Fruit fly (Drosophila melanogaster) whole organism, embryonic: ENCODE measurements around the gene Prx3.
A peak's percentile ranks its signal among the peaks of the same experiment; 100 is the strongest.

ENCODE experiments used
- Bdp1 ChIP-seq: fragments of 200-800 bp; sonication (Bioruptor generic); optimal IDR thresholded peaks from 3 replicates; lab custom pipeline; 2016; ENCODE audit warnings: missing biosample characterization, missing genetic modification characterization
- CG10267 ChIP-seq: fragments of 200-800 bp; sonication (Bioruptor generic); optimal IDR thresholded peaks from 2 replicates; lab custom pipeline; 2018; ENCODE audit warnings: missing biosample characterization, mild to moderate bottlenecking, missing genetic modification characterization, moderate library complexity
- CG10274 ChIP-seq: fragments of 200-800 bp; sonication (Bioruptor generic); optimal IDR thresholded peaks from 3 replicates; lab custom pipeline; 2017; ENCODE audit warnings: missing biosample characterization, mild to moderate bottlenecking, missing genetic modification characterization
- CG11398 ChIP-seq: fragments of 200-800 bp; sonication (Bioruptor generic); optimal IDR thresholded peaks from 2 replicates; lab custom pipeline; 2016; ENCODE audit warnings: missing biosample characterization, missing genetic modification characterization
- CG12769 ChIP-seq: fragments of 200-800 bp; sonication (Bioruptor generic); optimal IDR thresholded peaks from 2 replicates; lab custom pipeline; 2019; ENCODE audit warnings: missing biosample characterization, mild to moderate bottlenecking, missing genetic modification characterization, moderate library complexity
- CG14667 ChIP-seq: fragments of 200-800 bp; sonication (Bioruptor generic); IDR thresholded peaks from 2 replicates; pipeline ENCODE4 v1.3.6; 2022; ENCODE audit warnings: missing biosample characterization, missing genetic modification characterization
- CG15479 ChIP-seq: fragments of 200-800 bp; sonication (Bioruptor generic); optimal IDR thresholded peaks from 3 replicates; lab custom pipeline; 2019; ENCODE audit warnings: missing biosample characterization, mild to moderate bottlenecking, missing genetic modification characterization, moderate library complexity
- CG1603 ChIP-seq: fragments of 200-800 bp; sonication (Bioruptor generic); optimal IDR thresholded peaks from 2 replicates; lab custom pipeline; 2019; ENCODE audit warnings: missing biosample characterization, mild to moderate bottlenecking, missing genetic modification characterization, moderate library complexity
- CG17186 ChIP-seq: fragments of 200-800 bp; sonication (Bioruptor generic); optimal IDR thresholded peaks from 3 replicates; lab custom pipeline; 2017; ENCODE audit warnings: missing biosample characterization, missing genetic modification reagents, missing genetic modification characterization
- CG17328 ChIP-seq: fragments of 200-800 bp; sonication (Bioruptor generic); IDR thresholded peaks from 2 replicates; pipeline ENCODE4 v1.3.6; 2022; ENCODE audit warnings: missing biosample characterization, missing genetic modification characterization
- CG17612 ChIP-seq: fragments of 200-800 bp; sonication (Bioruptor generic); IDR thresholded peaks from 2 replicates; pipeline ENCODE4 v1.3.6; 2022; ENCODE audit warnings: missing biosample characterization, missing genetic modification characterization
- CG2889 ChIP-seq: fragments of 200-800 bp; sonication (Bioruptor generic); IDR thresholded peaks from 3 replicates; pipeline ENCODE4 v1.3.6; 2022; ENCODE audit warnings: missing biosample characterization, missing genetic modification characterization
- CG30403 ChIP-seq: fragments of 200-800 bp; sonication (Bioruptor generic); optimal IDR thresholded peaks from 3 replicates; lab custom pipeline; 2016; ENCODE audit warnings: missing biosample characterization, missing genetic modification characterization
- CG34224 ChIP-seq: fragments of 200-800 bp; sonication (Bioruptor generic); IDR thresholded peaks from 3 replicates; pipeline ENCODE4 v1.3.6; 2022; ENCODE audit warnings: missing biosample characterization, missing genetic modification characterization; ENCODE audit not compliant: partially characterized antibody
- CG4820 ChIP-seq: fragments of 200-800 bp; sonication (Bioruptor generic); optimal IDR thresholded peaks from 3 replicates; lab custom pipeline; 2016; ENCODE audit warnings: missing biosample characterization, missing genetic modification characterization
- CG5953 ChIP-seq: fragments of 200-800 bp; sonication (Bioruptor generic); IDR thresholded peaks from 2 replicates; pipeline ENCODE4 v1.3.6; 2022; ENCODE audit warnings: missing biosample characterization, missing genetic modification characterization
- CG7963 ChIP-seq: fragments of 200-800 bp; sonication (Bioruptor generic); IDR thresholded peaks from 3 replicates; pipeline ENCODE4 v1.3.6; 2022; ENCODE audit warnings: missing biosample characterization, missing genetic modification characterization; ENCODE audit not compliant: partially characterized antibody
- CG7987 ChIP-seq: fragments of 200-800 bp; sonication (Bioruptor generic); optimal IDR thresholded peaks from 2 replicates; lab custom pipeline; 2018; ENCODE audit warnings: missing biosample characterization, mild to moderate bottlenecking, missing genetic modification characterization, moderate library complexity
- CG8924 ChIP-seq: fragments of 200-800 bp; optimal IDR thresholded peaks from 3 replicates; lab custom pipeline; 2019; ENCODE audit warnings: missing biosample characterization, mild to moderate bottlenecking, missing genetic modification characterization, moderate library complexity
- CG8944 ChIP-seq: fragments of 200-800 bp; sonication (Bioruptor generic); optimal IDR thresholded peaks from 3 replicates; lab custom pipeline; 2016; ENCODE audit warnings: missing biosample characterization, missing genetic modification characterization
- CHES-1-like ChIP-seq: fragments of 200-800 bp; sonication (Bioruptor generic); optimal IDR thresholded peaks from 2 replicates; lab custom pipeline; 2016; ENCODE audit warnings: missing biosample characterization, missing genetic modification characterization
- CTCF ChIP-seq: fragments of 200-800 bp; sonication (Bioruptor generic); optimal IDR thresholded peaks from 2 replicates; lab custom pipeline; 2017; ENCODE audit warnings: missing biosample characterization, mild to moderate bottlenecking, missing genetic modification characterization, moderate library complexity
- CkIIα-i1 ChIP-seq: fragments of 200-800 bp; sonication (Bioruptor generic); IDR thresholded peaks from 2 replicates; pipeline ENCODE4 v1.3.6; 2022; ENCODE audit warnings: missing biosample characterization, missing genetic modification characterization
- CoRest ChIP-seq: fragments of 200-800 bp; sonication (Bioruptor generic); optimal IDR thresholded peaks from 3 replicates; lab custom pipeline; 2018; ENCODE audit warnings: missing biosample characterization, mild to moderate bottlenecking, missing genetic modification characterization, moderate library complexity
- D ChIP-seq, 2 experiments: fragments of 200-800 bp in 1 of 2; fragments of >200 bp in 1 of 2; sonication (Bioruptor generic) in 1 of 2; optimal IDR thresholded peaks; 2 replicates in 1 of 2; 3 replicates in 1 of 2; lab custom pipeline; 2017; ENCODE audit warnings: mild to moderate bottlenecking in 1 of 2, missing biosample characterization in 1 of 2, missing genetic modification characterization in 1 of 2, missing genetic modification reagents in 1 of 2
- Dll ChIP-seq: fragments of 200-800 bp; sonication (Bioruptor generic); IDR thresholded peaks from 4 replicates; pipeline ENCODE4 v1.3.6; 2022; ENCODE audit warnings: missing biosample characterization, missing genetic modification characterization; ENCODE audit not compliant: partially characterized antibody
- Eip74EF ChIP-seq, 2 experiments: fragments of 200-800 bp in 1 of 2; fragments of >200 bp in 1 of 2; sonication (Bioruptor generic) in 1 of 2; optimal IDR thresholded peaks; 2 replicates each; lab custom pipeline; 2017 to 2019; ENCODE audit warnings: missing biosample characterization in 2 of 2, missing genetic modification characterization in 2 of 2, mild to moderate bottlenecking in 1 of 2, moderate library complexity in 1 of 2
- Fer1 ChIP-seq: fragments of 200-800 bp; sonication (Bioruptor generic); optimal IDR thresholded peaks from 2 replicates; lab custom pipeline; 2017; ENCODE audit warnings: missing biosample characterization, mild to moderate bottlenecking, missing genetic modification characterization
- Hr3 ChIP-seq: fragments of 200-800 bp; sonication (Bioruptor generic); optimal IDR thresholded peaks from 3 replicates; lab custom pipeline; 2016; ENCODE audit warnings: missing biosample characterization, missing genetic modification characterization
- Hr39 ChIP-seq: fragments of >200 bp; optimal IDR thresholded peaks from 2 replicates; lab custom pipeline; 2017
- Mes4 ChIP-seq: fragments of 200-800 bp; sonication (Bioruptor generic); optimal IDR thresholded peaks from 2 replicates; lab custom pipeline; 2016; ENCODE audit warnings: missing biosample characterization, missing genetic modification characterization
- NFAT ChIP-seq: fragments of 200-800 bp; sonication (Bioruptor generic); IDR thresholded peaks from 2 replicates; pipeline ENCODE4 v1.3.6; 2022; ENCODE audit warnings: missing biosample characterization, missing genetic modification characterization
- Nf-YB ChIP-seq: fragments of 200-800 bp; sonication (Bioruptor generic); optimal IDR thresholded peaks from 3 replicates; lab custom pipeline; 2019; ENCODE audit warnings: missing biosample characterization, mild to moderate bottlenecking, missing genetic modification characterization, moderate library complexity
- Six4 ChIP-seq: fragments of 200-800 bp; sonication (Bioruptor generic); optimal IDR thresholded peaks from 2 replicates; lab custom pipeline; 2016; ENCODE audit warnings: missing biosample characterization, missing genetic modification characterization
- Tbp ChIP-seq: fragments of >200 bp; optimal IDR thresholded peaks from 2 replicates; lab custom pipeline; 2018; ENCODE audit warnings: missing biosample characterization, missing genetic modification characterization
- ara ChIP-seq: fragments of 200-800 bp; sonication (Bioruptor generic); IDR thresholded peaks from 2 replicates; pipeline ENCODE4 v1.3.6; 2022; ENCODE audit warnings: missing biosample characterization, missing genetic modification characterization
- bigmax ChIP-seq: fragments of 200-800 bp; sonication (Bioruptor generic); optimal IDR thresholded peaks from 2 replicates; lab custom pipeline; 2018; ENCODE audit warnings: missing biosample characterization, mild to moderate bottlenecking, missing genetic modification characterization
- bowl ChIP-seq: fragments of 200-800 bp; sonication (Bioruptor generic); IDR thresholded peaks from 2 replicates; pipeline ENCODE4 v1.3.6; 2022; ENCODE audit warnings: missing biosample characterization, missing genetic modification characterization
- br ChIP-seq: fragments of >200 bp; optimal IDR thresholded peaks from 2 replicates; lab custom pipeline; 2017
- caup ChIP-seq: fragments of 200-800 bp; sonication (Bioruptor generic); optimal IDR thresholded peaks from 3 replicates; lab custom pipeline; 2017; ENCODE audit warnings: missing biosample characterization, mild to moderate bottlenecking, missing genetic modification characterization, moderate library complexity; ENCODE audit not compliant: severe bottlenecking
- dpn ChIP-seq, 2 experiments: fragments of 200-800 bp; sonication (Bioruptor generic); optimal IDR thresholded peaks; 3 replicates each; lab custom pipeline; 2016; ENCODE audit warnings: missing biosample characterization in 2 of 2, missing genetic modification characterization in 2 of 2
- gro ChIP-seq: fragments of 200-800 bp; sonication (Bioruptor generic); optimal IDR thresholded peaks from 2 replicates; lab custom pipeline; 2016; ENCODE audit warnings: missing biosample characterization, missing genetic modification characterization
- her ChIP-seq: fragments of 200-800 bp; sonication (Bioruptor generic); optimal IDR thresholded peaks from 2 replicates; lab custom pipeline; 2016; ENCODE audit warnings: missing biosample characterization, missing genetic modification characterization
- lola ChIP-seq, 3 experiments: fragments of >200 bp in 2 of 3; fragments of 200-800 bp in 1 of 3; sonication (Bioruptor generic) in 1 of 3; optimal IDR thresholded peaks; 2 replicates each; lab custom pipeline; 2017 to 2019; ENCODE audit warnings: missing biosample characterization in 3 of 3, missing genetic modification characterization in 3 of 3, mild to moderate bottlenecking in 1 of 3, moderate library complexity in 1 of 3
- sens ChIP-seq: fragments of 200-800 bp; sonication (Bioruptor generic); peaks from one replicate; lab custom pipeline; 2016; ENCODE audit warnings: missing biosample characterization, missing genetic modification characterization
- seq ChIP-seq: fragments of 200-800 bp; sonication (Bioruptor generic); IDR thresholded peaks from 2 replicates; pipeline ENCODE4 v1.3.6; 2022; ENCODE audit warnings: missing biosample characterization, missing genetic modification characterization
- sr ChIP-seq: fragments of 200-800 bp; sonication (Bioruptor generic); IDR thresholded peaks from 3 replicates; pipeline ENCODE4 v1.3.6; 2022; ENCODE audit warnings: missing biosample characterization, missing genetic modification characterization
- stc ChIP-seq: fragments of 200-800 bp; sonication (Bioruptor generic); IDR thresholded peaks from 2 replicates; pipeline ENCODE4 v1.3.6; 2022; ENCODE audit warnings: missing biosample characterization, missing genetic modification characterization
- tgo ChIP-seq: fragments of 200-800 bp; sonication (Bioruptor generic); IDR thresholded peaks from 3 replicates; pipeline ENCODE4 v1.3.6; 2022; ENCODE audit warnings: missing biosample characterization, missing genetic modification characterization
- tna ChIP-seq: fragments of 200-800 bp; sonication (Bioruptor generic); IDR thresholded peaks from 2 replicates; pipeline ENCODE4 v1.3.6; 2022; ENCODE audit warnings: missing biosample characterization, missing genetic modification characterization; ENCODE audit not compliant: partially characterized antibody
- toy ChIP-seq: fragments of 200-800 bp; sonication (Bioruptor generic); IDR thresholded peaks from 2 replicates; pipeline ENCODE4 v1.3.6; 2022; ENCODE audit warnings: missing biosample characterization, missing genetic modification characterization

Prx3 gene

DNA sequence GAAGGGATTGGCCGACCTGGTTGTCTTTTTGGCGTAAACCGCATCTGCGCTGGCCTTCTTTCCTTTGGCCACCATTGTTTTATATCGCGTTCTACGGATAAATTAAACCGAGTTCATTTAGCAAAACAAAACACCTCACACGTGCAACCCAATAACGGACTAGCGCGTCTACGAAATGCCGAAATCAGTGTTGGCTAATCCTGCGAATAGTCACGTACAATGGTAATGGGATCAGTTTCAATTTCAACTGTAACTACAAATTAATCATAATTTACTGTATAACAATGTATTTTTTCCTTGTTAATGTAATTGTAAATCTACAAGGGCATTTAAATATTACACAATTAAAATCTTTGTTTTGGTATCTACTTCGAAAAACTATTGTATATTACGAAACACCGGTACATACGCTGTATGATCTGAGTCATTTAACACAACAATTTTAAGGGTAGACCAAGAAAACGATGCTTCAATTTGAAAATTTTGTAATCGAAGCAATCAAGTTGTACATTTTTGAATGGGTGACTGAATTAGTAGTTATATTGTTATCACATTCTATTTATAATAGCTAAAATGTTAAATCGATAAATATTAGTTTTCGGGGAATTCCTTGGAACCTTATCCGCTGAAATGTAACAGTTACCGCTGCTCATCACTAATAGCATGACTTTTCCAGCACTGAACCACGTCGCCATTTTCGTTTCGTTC, 6.4 kb downstream of the Prx3 start, which contains the start of gene SF1 (continued):
- TF ChIP-seq NFAT (GFP tag; lab: Robert Waterston, UW), result no peak
- no peak for TF ChIP-seq CG4820 (GFP tag; lab: Kevin White, UChicago)
- 0 out of 2 replicates have a peak, but pooled peaks have one; percentile 21 for TF ChIP-seq tna (GFP tag; lab: Robert Waterston, UW)
- peak; percentile 86 for TF ChIP-seq CG10267
- TF ChIP-seq sens, result no peak
- no peak for TF ChIP-seq D (optimal IDR thresholded peaks at IDR 0.05; lab: Kevin White, UChicago)
- TF ChIP-seq D (GFP tag; optimal IDR thresholded peaks at IDR 0.05; lab: Kevin White, UChicago), result no peak
- no peak for TF ChIP-seq gro (GFP tag; lab: Kevin White, UChicago)
- TF ChIP-seq bowl, result no peak
- TF ChIP-seq stc, result no peak
- no peak for TF ChIP-seq CG17612 (GFP tag; lab: Robert Waterston, UW)
- no peak for TF ChIP-seq CHES-1-like (GFP tag; lab: Kevin White, UChicago)
- TF ChIP-seq bigmax, result no peak
- TF ChIP-seq lola (GFP tag; optimal IDR thresholded peaks at IDR 0.05; lab: Kevin White, UChicago), result peak in 1 of 3 experiments; percentile 53
- peak; percentile 21 to 28 for TF ChIP-seq dpn (GFP tag; optimal IDR thresholded peaks at IDR 0.05; lab: Kevin White, UChicago)
- TF ChIP-seq CoRest (tag; lab: Kevin White, UChicago), result peak; percentile 71
- TF ChIP-seq Hr3, result peak; percentile 53
- TF ChIP-seq seq (GFP tag; lab: Robert Waterston, UW), result no peak
- no peak for TF ChIP-seq CTCF (GFP tag; lab: Kevin White, UChicago)
- no peak for TF ChIP-seq CG8944 (GFP tag; lab: Kevin White, UChicago)
- peak; percentile 7 for TF ChIP-seq CG1603 (tag; lab: Kevin White, UChicago)
- no peak for TF ChIP-seq Hr39 (lab: Kevin White, UChicago)
- TF ChIP-seq her (GFP tag; lab: Kevin White, UChicago), result no peak
- no peak for TF ChIP-seq Fer1
- no peak for TF ChIP-seq CG14667 (GFP tag; lab: Robert Waterston, UW)
- no peak for TF ChIP-seq CG7987 (GFP tag; lab: Kevin White, UChicago)
- TF ChIP-seq Dll, result no peak
- peak; percentile 74 for TF ChIP-seq CG30403 (GFP tag; lab: Kevin White, UChicago)
- no peak for TF ChIP-seq caup (GFP tag; lab: Kevin White, UChicago)
- TF ChIP-seq Bdp1 (GFP tag; lab: Kevin White, UChicago), result no peak
- TF ChIP-seq CkIIα-i1 (GFP tag; lab: Robert Waterston, UW), result no peak
- TF ChIP-seq Nf-YB (GFP tag; lab: Kevin White, UChicago), result no peak
- TF ChIP-seq CG7963, result no peak
- TF ChIP-seq CG10274 (GFP tag; lab: Kevin White, UChicago), result peak; percentile 7
- TF ChIP-seq Eip74EF (GFP tag; optimal IDR thresholded peaks at IDR 0.05; lab: Kevin White, UChicago), result no peak
- TF ChIP-seq br (lab: Kevin White, UChicago), result no peak
- TF ChIP-seq CG2889 (GFP tag; lab: Robert Waterston, UW), result no peak
- no peak for TF ChIP-seq CG5953 (GFP tag; lab: Robert Waterston, UW)
- peak; percentile 4 for TF ChIP-seq CG8924
- peak; percentile 21 for TF ChIP-seq Six4 (GFP tag; lab: Kevin White, UChicago)
- TF ChIP-seq Mes4, result no peak
- TF ChIP-seq CG17186 (GFP tag; lab: Kevin White, UChicago), result no peak
- TF ChIP-seq CG17328 (GFP tag; lab: Robert Waterston, UW), result no peak
- no peak for TF ChIP-seq toy
- no peak for TF ChIP-seq CG15479 (GFP tag; lab: Kevin White, UChicago)
- peak; percentile 24 for TF ChIP-seq Tbp (GFP tag; lab: Kevin White, UChicago)
- no peak for TF ChIP-seq tgo (GFP tag; lab: Robert Waterston, UW)
- no peak for TF ChIP-seq CG11398 (GFP tag; lab: Kevin White, UChicago)
- TF ChIP-seq CG34224 (GFP tag; lab: Robert Waterston, UW), result no peak
- TF ChIP-seq ara, result 0 out of 2 replicates have a peak, but pooled peaks have one; percentile 13
- TF ChIP-seq CG12769 (tag; lab: Kevin White, UChicago), result no peak
- no peak for TF ChIP-seq sr (GFP tag; lab: Robert Waterston, UW)
